Worm (Caenorhabditis elegans) whole organism, L4 larva: ENCODE results near the gene F56D2.3.

Experiments
- D1046.2 ChIP-seq: fragments of 200-800 bp; sonication (Bioruptor generic); IDR thresholded peaks from 2 replicates; pipeline ENCODE4 v1.3.6; 2022; ENCODE audit warnings: missing genetic modification characterization, missing compliant biosample characterization
- F10B5.3 ChIP-seq: sonication (generic microtip); optimal IDR thresholded peaks from 2 replicates; lab custom pipeline; 2016; ENCODE audit warnings: mild to moderate bottlenecking, missing genetic modification characterization, missing compliant biosample characterization
- F37D6.2 ChIP-seq: sonication (generic microtip); optimal IDR thresholded peaks from 2 replicates; lab custom pipeline; 2016; ENCODE audit warnings: mild to moderate bottlenecking, missing genetic modification characterization, missing compliant biosample characterization
- F44E2.7 ChIP-seq: fragments of 200-800 bp; sonication (Bioruptor generic); IDR thresholded peaks from 2 replicates; pipeline ENCODE4 v2.1.2; 2022; ENCODE audit warnings: missing genetic modification characterization, missing compliant biosample characterization
- F49E8.2 ChIP-seq: sonication (generic microtip); optimal IDR thresholded peaks from 2 replicates; lab custom pipeline; 2016; ENCODE audit warnings: missing compliant biosample characterization, mild to moderate bottlenecking, missing genetic modification characterization, borderline replicate concordance
- T26A8.4 ChIP-seq: fragments of 200-800 bp; sonication (Bioruptor generic); IDR thresholded peaks from 2 replicates; pipeline ENCODE4 v1.3.6; 2022; ENCODE audit warnings: missing genetic modification characterization, missing compliant biosample characterization
- Y5F2A.4 ChIP-seq: fragments of 200-800 bp; sonication (Bioruptor generic); optimal IDR thresholded peaks from 2 replicates; lab custom pipeline; 2018; ENCODE audit warnings: mild to moderate bottlenecking, missing genetic modification characterization, missing compliant biosample characterization
- ZK337.2 ChIP-seq: fragments of 200-800 bp; sonication (Bioruptor generic); IDR thresholded peaks from 2 replicates; pipeline ENCODE4 v1.3.6; 2022; ENCODE audit warnings: missing genetic modification reagents, missing genetic modification characterization, missing compliant biosample characterization
- ZK546.5 ChIP-seq, 2 experiments: sonication (generic microtip); optimal IDR thresholded peaks; 2 replicates each; lab custom pipeline; 2017; ENCODE audit warnings: missing biosample characterization in 2 of 2, missing genetic modification characterization in 2 of 2
- aha-1 ChIP-seq: fragments of 150-350 bp; peaks from one replicate; lab custom pipeline; 2014; ENCODE audit warnings: missing biosample characterization, missing genetic modification characterization
- ama-1 ChIP-seq: fragments of 150-350 bp; optimal IDR thresholded peaks from 2 replicates; lab custom pipeline; 2014; ENCODE audit warnings: inconsistent platforms, mixed read lengths
- arid-1 ChIP-seq: fragments of 200-800 bp; sonication (Bioruptor generic); conservative IDR thresholded peaks from 2 replicates; pipeline ENCODE4 v1.3.6; 2022; ENCODE audit warnings: missing genetic modification reagents, missing genetic modification characterization, missing compliant biosample characterization
- attf-4 ChIP-seq: sonication (generic microtip); optimal IDR thresholded peaks from 3 replicates; lab custom pipeline; 2017; ENCODE audit warnings: missing biosample characterization, missing genetic modification characterization
- ceh-32 ChIP-seq: sonication (generic microtip); optimal IDR thresholded peaks from 2 replicates; lab custom pipeline; 2016; ENCODE audit warnings: mild to moderate bottlenecking, missing genetic modification characterization, missing compliant biosample characterization; ENCODE audit not compliant: poor library complexity
- ceh-44 ChIP-seq: fragments of 200-800 bp; sonication (Bioruptor generic); IDR thresholded peaks from 2 replicates; pipeline ENCODE4 v1.3.6; 2022; ENCODE audit warnings: missing genetic modification reagents, missing genetic modification characterization, missing compliant biosample characterization
- ceh-82 ChIP-seq: sonication (generic microtip); optimal IDR thresholded peaks from 2 replicates; lab custom pipeline; 2017; ENCODE audit warnings: missing biosample characterization, missing genetic modification characterization
- ctbp-1 ChIP-seq: fragments of 200-800 bp; sonication (Bioruptor generic); IDR thresholded peaks from 2 replicates; pipeline ENCODE4 v1.3.6; 2022; ENCODE audit warnings: missing genetic modification reagents, missing genetic modification characterization, missing compliant biosample characterization
- daf-12 ChIP-seq: fragments of 150-350 bp; optimal IDR thresholded peaks from 2 replicates; lab custom pipeline; 2014; ENCODE audit warnings: missing biosample characterization, missing genetic modification reagents, missing genetic modification characterization
- daf-16 ChIP-seq, 3 experiments: sonication (generic microtip); optimal IDR thresholded peaks; 2 replicates each; lab custom pipeline; 2016 to 2017; ENCODE audit warnings: missing genetic modification characterization in 3 of 3, missing genetic modification reagents in 3 of 3, mild to moderate bottlenecking in 2 of 3, missing compliant biosample characterization in 2 of 3, missing biosample characterization in 1 of 3, moderate library complexity in 1 of 3
- daf-8 ChIP-seq: fragments of 200-800 bp; sonication (Bioruptor generic); IDR thresholded peaks from 2 replicates; pipeline ENCODE4 v1.3.6; 2022; ENCODE audit warnings: missing genetic modification characterization, missing compliant biosample characterization
- dmd-6 ChIP-seq: fragments of 200-800 bp; sonication (Bioruptor generic); IDR thresholded peaks from 2 replicates; pipeline ENCODE4 v1.3.6; 2022; ENCODE audit warnings: missing genetic modification reagents, missing genetic modification characterization, missing compliant biosample characterization
- dpl-1 ChIP-seq: fragments of 150-350 bp; optimal IDR thresholded peaks from 2 replicates; lab custom pipeline; 2014; ENCODE audit warnings: missing biosample characterization, missing genetic modification reagents, missing genetic modification characterization
- duxl-1 ChIP-seq: sonication (generic microtip); optimal IDR thresholded peaks from 2 replicates; lab custom pipeline; 2016; ENCODE audit warnings: mild to moderate bottlenecking, missing genetic modification characterization, moderate library complexity, missing compliant biosample characterization; ENCODE audit not compliant: poor library complexity
- dve-1 ChIP-seq: sonication (generic microtip); optimal IDR thresholded peaks from 2 replicates; lab custom pipeline; 2017; ENCODE audit warnings: antibody characterized with exemption, mild to moderate bottlenecking, missing genetic modification characterization, missing compliant biosample characterization; ENCODE audit not compliant: insufficient read depth
- fos-1 ChIP-seq: fragments of 150-350 bp; optimal IDR thresholded peaks from 2 replicates; lab custom pipeline; 2014; ENCODE audit warnings: missing biosample characterization, missing genetic modification characterization
- hlh-30 ChIP-seq: sonication (generic microtip); optimal IDR thresholded peaks from 2 replicates; lab custom pipeline; 2017; ENCODE audit warnings: antibody characterized with exemption, mild to moderate bottlenecking, missing genetic modification characterization, missing compliant biosample characterization; ENCODE audit not compliant: insufficient read depth
- hmg-1.1 ChIP-seq: fragments of 200-800 bp; sonication (Bioruptor generic); IDR thresholded peaks from 2 replicates; pipeline ENCODE4 v1.3.6; 2022; ENCODE audit warnings: missing genetic modification reagents, missing genetic modification characterization, missing compliant biosample characterization
- jun-1 ChIP-seq: fragments of 150-350 bp; optimal IDR thresholded peaks from 2 replicates; lab custom pipeline; 2014; ENCODE audit warnings: missing biosample characterization, missing genetic modification reagents, missing genetic modification characterization
- lim-7 ChIP-seq: fragments of 200-800 bp; sonication (Bioruptor generic); IDR thresholded peaks from 2 replicates; pipeline ENCODE4 v1.3.6; 2022; ENCODE audit warnings: missing genetic modification characterization, missing compliant biosample characterization
- lin-13 ChIP-seq: fragments of 150-350 bp; optimal IDR thresholded peaks from 2 replicates; lab custom pipeline; 2014; ENCODE audit warnings: missing biosample characterization, missing genetic modification reagents, missing genetic modification characterization
- lir-3 ChIP-seq: sonication (generic microtip); optimal IDR thresholded peaks from 2 replicates; lab custom pipeline; 2016; ENCODE audit warnings: mild to moderate bottlenecking, missing genetic modification characterization, missing compliant biosample characterization
- madf-9 ChIP-seq: fragments of 200-800 bp; sonication (Bioruptor generic); conservative IDR thresholded peaks from 2 replicates; pipeline ENCODE4 v1.3.6; 2022; ENCODE audit warnings: missing genetic modification reagents, missing genetic modification characterization, missing compliant biosample characterization
- mdt-29 ChIP-seq: fragments of 200-800 bp; sonication (Bioruptor generic); IDR thresholded peaks from 2 replicates; pipeline ENCODE4 v1.3.6; 2022; ENCODE audit warnings: missing genetic modification reagents, missing genetic modification characterization, missing compliant biosample characterization
- mes-2 ChIP-seq: sonication (generic microtip); optimal IDR thresholded peaks from 2 replicates; lab custom pipeline; 2016; ENCODE audit warnings: missing genotype, mild to moderate bottlenecking, missing genetic modification characterization, missing compliant biosample characterization; ENCODE audit not compliant: poor library complexity, severe bottlenecking
- nhr-237 ChIP-seq: sonication (generic microtip); optimal IDR thresholded peaks from 2 replicates; lab custom pipeline; 2017; ENCODE audit warnings: missing biosample characterization, missing genetic modification characterization
- nhr-41 ChIP-seq: fragments of 200-800 bp; sonication (Bioruptor generic); IDR thresholded peaks from 2 replicates; pipeline ENCODE4 v1.3.6; 2022; ENCODE audit warnings: missing genetic modification reagents, missing genetic modification characterization, missing compliant biosample characterization
- nhr-42 ChIP-seq: fragments of 200-800 bp; sonication (Bioruptor generic); IDR thresholded peaks from 2 replicates; pipeline ENCODE4 v1.3.6; 2022; ENCODE audit warnings: missing genetic modification characterization, missing compliant biosample characterization
- nhr-48 ChIP-seq: sonication (generic microtip); optimal IDR thresholded peaks from 2 replicates; lab custom pipeline; 2016; ENCODE audit warnings: mild to moderate bottlenecking, missing genetic modification characterization, missing compliant biosample characterization
- saeg-2 ChIP-seq: fragments of 200-800 bp; sonication (Bioruptor generic); IDR thresholded peaks from 2 replicates; pipeline ENCODE4 v1.3.6; 2022; ENCODE audit warnings: missing genetic modification reagents, missing genetic modification characterization, missing compliant biosample characterization
- sdz-12 ChIP-seq: fragments of 200-800 bp; sonication (Bioruptor generic); optimal IDR thresholded peaks from 2 replicates; lab custom pipeline; 2018; ENCODE audit warnings: mild to moderate bottlenecking, missing genetic modification characterization, missing compliant biosample characterization
- snpc-1.2 ChIP-seq: fragments of 200-800 bp; sonication (Bioruptor generic); IDR thresholded peaks from 2 replicates; pipeline ENCODE4 v1.3.6; 2022; ENCODE audit warnings: missing genetic modification reagents, missing genetic modification characterization, missing compliant biosample characterization
- snpc-4 ChIP-seq: fragments of 150-350 bp; optimal IDR thresholded peaks from 2 replicates; lab custom pipeline; 2014; ENCODE audit warnings: missing biosample characterization, missing genetic modification characterization
- spr-1 ChIP-seq: sonication (generic microtip); optimal IDR thresholded peaks from 2 replicates; lab custom pipeline; 2016; ENCODE audit warnings: mild to moderate bottlenecking, missing genetic modification characterization, missing compliant biosample characterization
- tag-97 ChIP-seq: fragments of 200-800 bp; sonication (Bioruptor generic); IDR thresholded peaks from 2 replicates; pipeline ENCODE4 v1.3.6; 2022; ENCODE audit warnings: missing genetic modification characterization, missing compliant biosample characterization
- unc-62 ChIP-seq, 3 experiments: fragments of 150-350 bp in 1 of 3; sonication (generic microtip); optimal IDR thresholded peaks in 2 of 3; peaks in 1 of 3; 1 replicate in 1 of 3; 2 replicates in 2 of 3; lab custom pipeline; 2014 to 2017; ENCODE audit warnings: missing biosample characterization in 3 of 3, missing genetic modification characterization in 3 of 3, missing genetic modification reagents in 3 of 3, missing genotype in 1 of 3
- vab-7 ChIP-seq: fragments of 200-800 bp; sonication (Bioruptor generic); IDR thresholded peaks from 2 replicates; pipeline ENCODE4 v1.3.6; 2022; ENCODE audit warnings: missing genetic modification reagents, missing genetic modification characterization, missing compliant biosample characterization
- zfp-3 ChIP-seq: fragments of 200-800 bp; sonication (Bioruptor generic); conservative IDR thresholded peaks from 2 replicates; pipeline ENCODE4 v1.3.6; 2022; ENCODE audit warnings: missing genetic modification reagents, missing genetic modification characterization, missing compliant biosample characterization
- zip-2 ChIP-seq: fragments of 150-350 bp; optimal IDR thresholded peaks from 2 replicates; lab custom pipeline; 2014; ENCODE audit warnings: missing biosample characterization, missing genetic modification characterization
- ztf-11 ChIP-seq: fragments of 150-350 bp; optimal IDR thresholded peaks from 2 replicates; lab custom pipeline; 2014; ENCODE audit warnings: missing biosample characterization, missing genetic modification characterization
- ztf-7 ChIP-seq: fragments of 150-350 bp; optimal IDR thresholded peaks from 2 replicates; lab custom pipeline; 2014; ENCODE audit warnings: missing biosample characterization, missing genetic modification characterization

Gene F56D2.3

ce11 chrIII:5552072-5552667 lies 32.6 kb upstream of the F56D2.3 start, which contains the start of gene F09F7.6 (continued):
- no peak for TF ChIP-seq nhr-237 (tag; lab: Kevin White, UChicago)
- TF ChIP-seq duxl-1 (tag; lab: Kevin White, UChicago): no peak
- peak; percentile 21 for TF ChIP-seq mes-2 (tag; lab: Kevin White, UChicago)
- no peak for TF ChIP-seq lin-13
- TF ChIP-seq ceh-82 (tag; lab: Kevin White, UChicago): no peak
- TF ChIP-seq dve-1 (tag; lab: Kevin White, UChicago): peak; percentile 96
- no peak for TF ChIP-seq F49E8.2 (tag; lab: Kevin White, UChicago)
- no peak for TF ChIP-seq ztf-11 (tag; lab: Kevin White, UChicago)
- TF ChIP-seq ZK546.5 (tag; optimal IDR thresholded peaks at IDR 0.05; lab: Kevin White, UChicago): no peak
- no peak for TF ChIP-seq nhr-42 (GFP tag; lab: Robert Waterston, UW)
- no peak for TF ChIP-seq zfp-3 (GFP tag; lab: Robert Waterston, UW)
- no peak for TF ChIP-seq snpc-1.2 (GFP tag; lab: Robert Waterston, UW)
- peak; percentile 92 for TF ChIP-seq ama-1
- TF ChIP-seq D1046.2: no peak
- no peak for TF ChIP-seq T26A8.4 (GFP tag; lab: Robert Waterston, UW)
- TF ChIP-seq hmg-1.1 (GFP tag; lab: Robert Waterston, UW): no peak
- TF ChIP-seq zip-2 (tag; lab: Kevin White, UChicago): no peak
- no peak for TF ChIP-seq tag-97
- TF ChIP-seq snpc-4 (tag; lab: Kevin White, UChicago): no peak
- TF ChIP-seq saeg-2 (GFP tag; lab: Robert Waterston, UW): no peak
- TF ChIP-seq vab-7: no peak
- no peak for TF ChIP-seq dpl-1 (GFP tag; lab: Kevin White, UChicago)
- TF ChIP-seq daf-8: no peak
- no peak for TF ChIP-seq attf-4 (tag; lab: Kevin White, UChicago)
- no peak for TF ChIP-seq jun-1
- TF ChIP-seq lim-7 (GFP tag; lab: Robert Waterston, UW): no peak
- TF ChIP-seq F37D6.2 (tag; lab: Kevin White, UChicago): no peak
- TF ChIP-seq unc-62 (GFP tag; optimal IDR thresholded peaks at IDR 0.05 in 1 of 2; lab: Kevin White, UChicago): peak in 1 of 2 experiments; percentile 96
- TF ChIP-seq unc-62 (tag; optimal IDR thresholded peaks at IDR 0.05; lab: Kevin White, UChicago): no peak
- TF ChIP-seq sdz-12 (GFP tag; lab: Kevin White, UChicago): no peak
- TF ChIP-seq mdt-29 (GFP tag; lab: Robert Waterston, UW): no peak
- TF ChIP-seq aha-1 (tag; lab: Kevin White, UChicago): peak; percentile 89
- TF ChIP-seq dmd-6 (GFP tag; lab: Robert Waterston, UW): peak; percentile 81
- no peak for TF ChIP-seq arid-1 (GFP tag; lab: Robert Waterston, UW)
- TF ChIP-seq daf-16 (GFP tag; optimal IDR thresholded peaks at IDR 0.05; lab: Kevin White, UChicago): peak; percentile 77 to 80
- peak; percentile 93 for TF ChIP-seq daf-16 (tag; optimal IDR thresholded peaks at IDR 0.05; lab: Kevin White, UChicago)
- TF ChIP-seq fos-1 (tag; lab: Kevin White, UChicago): no peak
- no peak for TF ChIP-seq F44E2.7 (GFP tag; lab: Robert Waterston, UW)
- TF ChIP-seq nhr-48 (tag; lab: Kevin White, UChicago): peak; percentile 33
- TF ChIP-seq lir-3 (tag; lab: Kevin White, UChicago): no peak
- no peak for TF ChIP-seq F10B5.3
- TF ChIP-seq ctbp-1: no peak
- no peak for TF ChIP-seq nhr-41 (GFP tag; lab: Robert Waterston, UW)
- TF ChIP-seq ztf-7 (tag; lab: Kevin White, UChicago): peak; percentile 13
- TF ChIP-seq hlh-30 (tag; lab: Kevin White, UChicago): peak; percentile 92
- no peak for TF ChIP-seq ceh-44 (GFP tag; lab: Robert Waterston, UW)
- TF ChIP-seq spr-1: no peak
- no peak for TF ChIP-seq ceh-32
- TF ChIP-seq daf-12 (tag; lab: Kevin White, UChicago): no peak
- TF ChIP-seq madf-9 (GFP tag; lab: Robert Waterston, UW): no peak
- TF ChIP-seq ZK337.2: no peak
- TF ChIP-seq Y5F2A.4 (GFP tag; lab: Kevin White, UChicago): no peak
